Fruit fly (Drosophila melanogaster): ENCODE data around the gene CG11404.

dm6 chr3L:22520017-22520416 is 28.2 kb upstream of the CG11404 start:
- TF ChIP-seq Snoo (tag; optimal IDR thresholded peaks at IDR 0.05) (no peak), CG4496 (GFP tag; IDR thresholded peaks at IDR 0.05) (no peak), CG15710 (tag; optimal IDR thresholded peaks at IDR 0.05) (no peak), Ets98B (GFP tag; IDR thresholded peaks at IDR 0.05) (no peak), CG8301 (tag; optimal IDR thresholded peaks at IDR 0.05) (no peak)

All from whole organism, pupa.